Worm (Caenorhabditis elegans): Measurements from ENCODE around the gene F49C12.2.
A peak's percentile ranks its signal among the peaks of the same experiment; 100 is the strongest.

F49C12.2 gene

DNA sequence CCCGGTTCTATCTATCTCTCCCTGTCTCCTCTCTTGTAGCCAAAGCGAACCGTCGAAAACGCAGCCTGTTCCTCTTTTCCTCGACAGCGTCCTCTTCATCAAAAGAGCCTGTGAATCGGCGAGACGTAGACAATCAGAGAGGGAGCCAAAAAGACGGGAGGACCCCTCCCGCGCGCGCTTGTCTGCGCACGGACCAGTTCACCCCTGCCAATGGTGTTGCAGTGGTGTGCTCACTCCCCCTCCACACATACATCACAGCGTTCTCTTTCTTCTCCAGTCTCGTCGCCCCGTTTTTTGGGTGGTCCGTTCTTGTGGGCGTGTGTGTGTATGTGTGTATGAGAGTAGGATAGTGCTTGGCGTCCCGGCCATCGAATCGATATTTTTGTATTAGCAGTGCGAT, 30.1 kb downstream of the F49C12.2 start:
- TF ChIP-seq ztf-29 (GFP tag; IDR thresholded peaks at IDR 0.05) (no peak), ztf-23 (GFP tag; IDR thresholded peaks at IDR 0.05) (no peak), klf-2 (GFP tag; conservative IDR thresholded peaks at IDR 0.05) (no peak), tab-1 (GFP tag; IDR thresholded peaks at IDR 0.05) (peak; percentile 68; the same call in 1 of the 2 replicates), med-1 (GFP tag; optimal IDR thresholded peaks at IDR 0.05; ENCODE audit: insufficient read depth) (no peak), flt-1 (GFP tag; IDR thresholded peaks at IDR 0.05) (peak; percentile 66; the same call in 1 of the 2 replicates), T22C8.4 (GFP tag; IDR thresholded peaks at IDR 0.05) (no peak)

DNA sequence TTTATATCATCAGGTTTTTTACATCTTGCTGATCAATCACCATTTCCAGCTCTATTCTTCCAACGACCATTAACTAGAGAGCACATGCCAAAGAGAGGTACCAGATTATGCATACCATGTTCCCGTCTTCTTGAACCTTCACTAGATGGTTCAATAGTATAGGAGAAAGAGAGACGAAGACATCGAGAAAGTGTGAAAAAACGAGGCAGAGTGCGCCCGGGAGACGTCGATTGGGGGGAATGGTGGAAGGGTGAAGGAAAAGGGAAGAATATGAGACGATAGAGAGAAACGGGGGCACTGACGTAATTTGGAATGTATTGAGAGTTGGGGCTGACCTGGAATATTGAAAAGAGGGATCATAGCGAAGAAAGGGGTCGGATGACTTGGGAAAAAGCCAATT, 31.5 kb downstream of the F49C12.2 start:
- no peak for TF ChIP-seq tab-1 (GFP tag; IDR thresholded peaks at IDR 0.05)
- TF ChIP-seq ztf-29 (GFP tag; IDR thresholded peaks at IDR 0.05) = no peak
- TF ChIP-seq ztf-23 (GFP tag; IDR thresholded peaks at IDR 0.05) = no peak
- no peak for TF ChIP-seq cog-1 (tag; optimal IDR thresholded peaks at IDR 0.05)
- TF ChIP-seq ref-1 (GFP tag; conservative IDR thresholded peaks at IDR 0.05) = no peak
- TF ChIP-seq flt-1 (GFP tag; IDR thresholded peaks at IDR 0.05) = no peak
- TF ChIP-seq med-1 (GFP tag; optimal IDR thresholded peaks at IDR 0.05; ENCODE audit: insufficient read depth) = no peak
- TF ChIP-seq T22C8.4 (GFP tag; IDR thresholded peaks at IDR 0.05) = no peak
- TF ChIP-seq klf-2 (GFP tag; conservative IDR thresholded peaks at IDR 0.05) = no peak

DNA sequence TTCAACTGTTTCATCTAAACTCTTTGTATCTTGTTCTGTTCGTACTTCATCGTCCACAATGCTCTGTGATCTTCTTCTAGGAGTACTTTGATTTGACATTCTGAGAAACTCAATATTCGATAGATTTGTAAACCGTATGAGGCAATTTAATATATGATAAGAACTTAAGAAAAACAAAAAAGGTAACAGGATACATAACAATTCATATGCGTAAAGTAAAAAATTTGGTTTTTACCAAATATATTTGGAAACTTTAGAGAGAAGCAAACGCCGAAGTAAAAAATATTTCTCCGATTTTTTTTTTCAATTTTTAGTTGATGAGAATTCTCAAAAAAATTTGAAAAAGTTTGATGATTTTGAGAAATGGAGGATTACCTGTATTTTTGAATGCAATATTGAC, 32.6 kb downstream of the F49C12.2 start, which contains the start of gene Y11D7A.19:
TSS of gene Y11D7A.19 (minus strand) at position 101 of the 400 bp plus-strand sequence.
- no peak for TF ChIP-seq flt-1 (GFP tag; IDR thresholded peaks at IDR 0.05)

DNA sequence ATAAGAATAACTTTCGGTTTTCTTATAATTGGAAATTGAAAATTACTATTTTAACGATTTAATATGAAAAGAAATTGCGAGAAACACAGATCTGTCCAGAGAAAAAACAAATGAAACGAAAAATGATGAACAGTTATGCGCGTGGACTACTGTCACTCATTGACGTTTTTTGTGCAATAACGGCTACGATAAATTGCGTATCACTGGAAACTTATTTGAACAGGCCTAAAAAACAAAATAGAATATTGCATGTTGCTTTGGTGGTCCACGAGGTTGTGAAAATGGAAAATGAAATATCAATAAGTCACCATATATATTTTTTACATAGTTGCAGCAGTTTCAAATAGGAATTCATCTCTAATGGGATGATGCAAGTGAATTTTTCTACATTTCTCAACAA, 34.5 kb downstream of the F49C12.2 start:
- TF ChIP-seq med-1 (GFP tag; optimal IDR thresholded peaks at IDR 0.05; ENCODE audit: insufficient read depth) (no peak), cog-1 (tag; optimal IDR thresholded peaks at IDR 0.05) (no peak), ztf-29 (GFP tag; IDR thresholded peaks at IDR 0.05) (no peak), ztf-23 (GFP tag; IDR thresholded peaks at IDR 0.05) (no peak), ref-1 (GFP tag; conservative IDR thresholded peaks at IDR 0.05) (no peak), flt-1 (GFP tag; IDR thresholded peaks at IDR 0.05) (no peak), tab-1 (GFP tag; IDR thresholded peaks at IDR 0.05) (no peak), klf-2 (GFP tag; conservative IDR thresholded peaks at IDR 0.05) (no peak), T22C8.4 (GFP tag; IDR thresholded peaks at IDR 0.05) (no peak)

DNA sequence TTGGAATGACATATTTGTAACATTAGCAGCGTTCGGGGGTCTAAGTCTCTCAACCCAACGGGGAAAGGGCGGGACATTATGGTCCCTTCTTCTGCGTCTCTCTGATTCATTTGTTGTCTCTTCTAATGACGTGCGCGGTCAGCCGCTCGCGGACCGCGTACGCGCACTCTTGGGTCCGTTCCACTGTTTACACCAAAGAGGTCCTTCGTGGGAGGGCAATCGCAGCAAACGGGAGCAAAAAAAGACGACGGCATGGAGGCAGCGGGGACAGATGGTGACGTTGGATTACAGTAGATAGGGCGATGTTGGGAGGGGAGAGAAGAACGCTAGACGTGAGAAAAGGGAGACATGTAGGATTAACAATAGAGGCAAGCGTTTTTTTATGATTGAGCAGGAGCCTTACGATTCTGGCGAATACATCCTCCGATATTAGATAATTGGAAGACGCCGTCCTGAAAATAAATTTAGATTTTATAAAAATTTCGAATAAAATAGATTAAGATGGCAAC, 35.2 kb downstream of the F49C12.2 start, which contains the start of gene flh-1:
TSS of gene flh-1 (minus strand) at position 459 of the 509 bp plus-strand sequence.
- no peak for TF ChIP-seq med-1 (GFP tag; optimal IDR thresholded peaks at IDR 0.05; ENCODE audit: insufficient read depth)
- peak; percentile 76 for TF ChIP-seq flt-1 (GFP tag; IDR thresholded peaks at IDR 0.05)
- TF ChIP-seq ztf-23 (GFP tag; IDR thresholded peaks at IDR 0.05) = no peak
- peak; percentile 63; the same call in 1 of the 2 replicates for TF ChIP-seq tab-1 (GFP tag; IDR thresholded peaks at IDR 0.05)
- TF ChIP-seq ztf-29 (GFP tag; IDR thresholded peaks at IDR 0.05) = no peak
- no peak for TF ChIP-seq klf-2 (GFP tag; conservative IDR thresholded peaks at IDR 0.05)
- no peak for TF ChIP-seq cog-1 (tag; optimal IDR thresholded peaks at IDR 0.05)

DNA sequence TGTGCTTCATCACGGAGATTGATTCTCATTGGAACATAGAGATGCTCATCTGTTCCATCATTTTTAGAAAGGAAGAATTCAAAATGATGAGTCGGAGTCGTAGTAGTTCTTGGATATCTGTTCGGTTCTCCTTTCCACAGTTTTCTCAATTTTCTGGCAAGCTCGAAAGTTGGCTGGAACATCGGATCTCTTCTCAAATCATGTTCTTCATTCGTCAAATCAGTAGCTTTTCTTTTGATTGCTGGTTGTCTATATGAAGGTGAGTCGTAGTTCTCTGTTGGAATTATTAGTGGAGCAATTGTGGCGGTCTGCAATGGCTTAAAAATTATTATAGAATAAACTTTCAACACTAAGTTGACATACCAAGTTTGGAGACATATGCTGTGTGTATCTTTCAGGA, 36.8 kb downstream of the F49C12.2 start:
- TF ChIP-seq klf-2 (GFP tag; conservative IDR thresholded peaks at IDR 0.05) (no peak), ref-1 (GFP tag; conservative IDR thresholded peaks at IDR 0.05) (no peak), ztf-23 (GFP tag; IDR thresholded peaks at IDR 0.05) (no peak), cog-1 (tag; optimal IDR thresholded peaks at IDR 0.05) (no peak), ztf-29 (GFP tag; IDR thresholded peaks at IDR 0.05) (no peak), tab-1 (GFP tag; IDR thresholded peaks at IDR 0.05) (no peak), med-1 (GFP tag; optimal IDR thresholded peaks at IDR 0.05; ENCODE audit: insufficient read depth) (no peak), T22C8.4 (GFP tag; IDR thresholded peaks at IDR 0.05) (no peak), flt-1 (GFP tag; IDR thresholded peaks at IDR 0.05) (no peak)

DNA sequence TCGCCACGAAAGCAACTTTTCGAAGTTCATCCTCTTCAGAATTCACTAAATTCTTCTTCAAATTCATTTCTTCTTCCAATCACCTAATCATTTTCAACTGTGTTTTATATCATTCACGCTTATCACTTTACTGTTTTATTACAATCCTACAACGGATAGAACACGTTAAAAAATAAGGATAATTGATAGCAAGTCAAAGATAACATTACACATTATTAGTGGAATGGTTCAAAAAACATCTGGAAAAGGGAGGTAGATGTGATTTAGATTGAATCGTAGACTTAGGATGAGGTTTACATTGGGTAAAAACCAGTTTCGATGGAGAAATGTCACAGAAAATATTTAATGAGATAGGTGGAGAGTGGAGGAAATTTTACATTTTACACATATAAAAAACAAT, 37.4 kb downstream of the F49C12.2 start, which contains the start of gene col-120:
TSS of gene col-120 (minus strand) at position 101 of the 400 bp plus-strand sequence.
- TF ChIP-seq ztf-23 (GFP tag; IDR thresholded peaks at IDR 0.05) (no peak), tab-1 (GFP tag; IDR thresholded peaks at IDR 0.05) (no peak), klf-2 (GFP tag; conservative IDR thresholded peaks at IDR 0.05) (no peak), flt-1 (GFP tag; IDR thresholded peaks at IDR 0.05) (no peak), ref-1 (GFP tag; conservative IDR thresholded peaks at IDR 0.05) (no peak), cog-1 (tag; optimal IDR thresholded peaks at IDR 0.05) (no peak), T22C8.4 (GFP tag; IDR thresholded peaks at IDR 0.05) (no peak), ztf-29 (GFP tag; IDR thresholded peaks at IDR 0.05) (no peak), med-1 (GFP tag; optimal IDR thresholded peaks at IDR 0.05; ENCODE audit: insufficient read depth) (no peak)

DNA sequence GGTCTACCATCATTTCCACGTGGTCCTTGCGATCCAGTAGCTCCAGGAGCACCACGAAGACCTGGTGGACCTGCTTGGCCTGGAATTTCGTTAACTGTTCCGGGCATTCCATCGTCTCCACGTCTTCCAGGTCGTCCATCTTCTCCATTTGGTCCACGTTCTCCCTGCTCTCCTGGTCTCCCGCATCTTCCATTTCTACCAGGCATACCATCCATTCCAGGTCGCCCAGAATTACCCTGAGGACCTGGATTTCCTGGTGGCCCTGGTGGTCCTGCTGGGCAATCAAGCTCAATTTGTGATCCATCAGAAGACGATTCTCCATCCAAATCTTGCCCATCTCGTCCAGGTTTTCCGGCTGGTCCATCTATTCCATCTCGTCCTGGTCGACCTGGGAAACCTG, 38.2 kb downstream of the F49C12.2 start:
- TF ChIP-seq ztf-29 (GFP tag; IDR thresholded peaks at IDR 0.05) (no peak), tab-1 (GFP tag; IDR thresholded peaks at IDR 0.05) (no peak), med-1 (GFP tag; optimal IDR thresholded peaks at IDR 0.05; ENCODE audit: insufficient read depth) (no peak), klf-2 (GFP tag; conservative IDR thresholded peaks at IDR 0.05) (no peak), flt-1 (GFP tag; IDR thresholded peaks at IDR 0.05) (no peak), ref-1 (GFP tag; conservative IDR thresholded peaks at IDR 0.05) (no peak), cog-1 (tag; optimal IDR thresholded peaks at IDR 0.05) (no peak), T22C8.4 (GFP tag; IDR thresholded peaks at IDR 0.05) (no peak), ztf-23 (GFP tag; IDR thresholded peaks at IDR 0.05) (no peak)

DNA sequence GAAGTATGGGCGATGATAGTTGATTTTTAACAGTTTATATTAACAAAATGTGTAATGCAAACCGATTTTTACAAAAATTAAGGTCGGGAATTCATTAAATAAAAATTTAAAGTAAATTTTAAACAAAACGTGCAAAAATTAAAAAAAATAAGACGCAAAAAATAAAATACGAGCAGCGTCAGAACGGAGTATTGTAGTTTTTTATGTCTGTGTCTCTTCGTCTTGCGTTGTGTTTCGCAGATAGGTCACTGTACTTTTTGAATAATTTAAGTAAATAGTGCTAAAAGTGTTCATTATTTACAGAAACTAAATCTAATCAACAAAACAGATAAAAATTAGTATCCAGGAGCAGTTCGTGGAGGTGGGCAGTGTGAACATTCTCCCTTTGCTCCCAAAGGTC, 38.7 kb downstream of the F49C12.2 start:
- TF ChIP-seq flt-1 (GFP tag; IDR thresholded peaks at IDR 0.05) = no peak
- no peak for TF ChIP-seq ref-1 (GFP tag; conservative IDR thresholded peaks at IDR 0.05)
- no peak for TF ChIP-seq tab-1 (GFP tag; IDR thresholded peaks at IDR 0.05)
- no peak for TF ChIP-seq T22C8.4 (GFP tag; IDR thresholded peaks at IDR 0.05)
- TF ChIP-seq klf-2 (GFP tag; conservative IDR thresholded peaks at IDR 0.05) = no peak
- no peak for TF ChIP-seq ztf-23 (GFP tag; IDR thresholded peaks at IDR 0.05)
- no peak for TF ChIP-seq ztf-29 (GFP tag; IDR thresholded peaks at IDR 0.05)
- no peak for TF ChIP-seq cog-1 (tag; optimal IDR thresholded peaks at IDR 0.05)
- no peak for TF ChIP-seq med-1 (GFP tag; optimal IDR thresholded peaks at IDR 0.05; ENCODE audit: insufficient read depth)

DNA sequence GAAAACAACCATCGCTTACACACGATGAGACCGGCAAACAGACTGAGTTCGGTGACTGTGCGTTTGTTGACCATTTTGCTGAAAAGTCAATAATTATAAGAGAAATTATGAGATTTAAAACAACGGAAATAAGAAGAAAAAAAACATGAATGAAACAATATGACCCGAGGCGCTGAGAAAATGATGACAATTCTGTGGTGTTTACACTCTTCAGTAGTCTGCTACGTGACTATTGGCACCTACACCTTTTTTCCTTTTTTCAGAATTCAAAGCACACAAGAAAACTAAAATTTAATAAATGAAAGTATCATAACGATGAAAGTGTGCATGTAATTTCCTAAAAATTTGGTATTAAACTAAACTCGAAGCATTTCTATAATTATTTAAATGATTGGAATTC, 39.4 kb downstream of the F49C12.2 start, which contains the start of gene Y11D7A.10:
TSS of gene Y11D7A.10 (minus strand) at position 82 of the 400 bp plus-strand sequence.
- TF ChIP-seq tab-1 (GFP tag; IDR thresholded peaks at IDR 0.05) (no peak), ref-1 (GFP tag; conservative IDR thresholded peaks at IDR 0.05) (no peak), T22C8.4 (GFP tag; IDR thresholded peaks at IDR 0.05) (no peak), ztf-29 (GFP tag; IDR thresholded peaks at IDR 0.05) (no peak), klf-2 (GFP tag; conservative IDR thresholded peaks at IDR 0.05) (no peak), ztf-23 (GFP tag; IDR thresholded peaks at IDR 0.05) (no peak), flt-1 (GFP tag; IDR thresholded peaks at IDR 0.05) (no peak), med-1 (GFP tag; optimal IDR thresholded peaks at IDR 0.05; ENCODE audit: insufficient read depth) (no peak), cog-1 (tag; optimal IDR thresholded peaks at IDR 0.05) (no peak)

All from whole organism, midembryonic.